Worm (Caenorhabditis elegans): ENCODE results near the gene rrp-1.

The rrp-1 gene

ce11 chrIV:9932055-9932454, 50.0 kb downstream of the rrp-1 start, which contains the start of the genes trmt-10A and F25H8.2:
Gene trmt-10A (minus strand): TSS chrIV:9932213.
Gene F25H8.2 (plus strand): TSS chrIV:9932235.
- TF ChIP-seq attf-5 (GFP tag; optimal IDR thresholded peaks at IDR 0.05) (peak; percentile 54), aptf-2 (GFP tag; conservative IDR thresholded peaks at IDR 0.05) (no peak), mcd-1 (GFP tag; IDR thresholded peaks at IDR 0.05) (peak; percentile 70), attf-3 (GFP tag; conservative IDR thresholded peaks at IDR 0.05) (peak; percentile 76)
